Worm (Caenorhabditis elegans) whole organism, L1 larva: ENCODE data around the gene K02E10.5.

Experiments used
- blmp-1 ChIP-seq: fragments of 150-350 bp; optimal IDR thresholded peaks from 2 replicates; lab custom pipeline; 2014; ENCODE audit warnings: missing biosample characterization, missing genetic modification characterization
- tbx-2 ChIP-seq: sonication (generic microtip); optimal IDR thresholded peaks from 2 replicates; lab custom pipeline; 2016; ENCODE audit warnings: missing genetic modification characterization, missing compliant biosample characterization
- ztf-11 ChIP-seq, 2 experiments: sonication (generic microtip); optimal IDR thresholded peaks; 2 replicates each; lab custom pipeline; 2016 to 2017; ENCODE audit warnings: missing genetic modification characterization in 2 of 2, missing biosample characterization in 1 of 2, missing compliant biosample characterization in 1 of 2

DNA sequence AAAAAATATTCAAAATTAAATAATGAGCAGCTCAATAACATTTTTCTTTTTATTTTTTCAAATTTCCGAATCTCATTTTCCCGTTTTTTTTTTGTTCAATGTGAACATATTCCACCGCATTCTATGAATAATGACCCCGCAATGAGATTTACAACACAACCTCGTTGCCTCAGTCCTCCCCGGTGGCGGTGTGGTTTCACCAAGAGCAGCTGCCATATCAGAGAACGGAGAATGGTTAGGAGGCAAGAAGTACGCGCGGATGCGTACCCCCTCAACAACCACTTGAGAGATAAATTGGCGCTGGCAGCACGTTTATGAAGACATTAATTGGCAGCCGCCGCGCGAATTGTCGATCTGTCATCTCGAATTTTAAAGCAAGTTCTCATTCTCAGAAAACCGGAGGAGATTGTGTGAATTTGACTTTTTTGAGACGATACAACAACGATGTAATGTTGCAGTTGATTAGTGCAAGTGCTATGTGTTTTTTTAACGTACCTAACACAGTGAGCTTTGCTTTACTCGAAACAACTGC is 35.0 kb upstream of the K02E10.5 start:
- TF ChIP-seq ztf-11 (tag; optimal IDR thresholded peaks at IDR 0.05; lab: Kevin White, UChicago) (no peak), blmp-1 (tag; lab: Kevin White, UChicago) (no peak), tbx-2 (tag; lab: Kevin White, UChicago) (no peak)
